Fruit fly (Drosophila melanogaster): ENCODE results near the gene Sfp26Ac.

DNA sequence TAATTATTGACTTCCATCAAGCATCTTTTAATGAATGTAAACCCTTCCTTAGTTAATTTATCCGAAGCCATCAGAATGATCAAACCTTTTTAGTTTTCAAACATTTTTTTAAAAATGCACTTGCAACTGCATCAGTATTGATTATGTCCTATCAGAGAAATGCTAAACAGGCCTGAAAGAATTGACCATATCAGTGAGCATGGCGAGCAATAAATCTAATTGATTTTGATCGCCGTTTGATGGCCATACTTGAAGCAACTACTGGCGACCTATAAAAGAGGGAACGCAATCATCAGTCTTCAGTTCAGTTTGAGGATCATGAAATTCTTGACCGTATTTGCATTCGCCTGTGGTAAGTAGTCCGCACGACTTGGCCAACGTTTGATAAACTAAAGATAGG lies 1.1 kb upstream of the Sfp26Ac start, which contains the start of gene CG9029:
- no peak for TF ChIP-seq trem (tag; optimal IDR thresholded peaks at IDR 0.05)
- TF ChIP-seq CG18476 (GFP tag; optimal IDR thresholded peaks at IDR 0.05) = no peak
- no peak for TF ChIP-seq zen2 (GFP tag; IDR thresholded peaks at IDR 0.05; ENCODE audit: partially characterized antibody)
- no peak for TF ChIP-seq nmo (GFP tag; optimal IDR thresholded peaks at IDR 0.05)
- TF ChIP-seq hkb (optimal IDR thresholded peaks at IDR 0.05) = no peak
- no peak for TF ChIP-seq hkb (GFP tag; IDR thresholded peaks at IDR 0.05)
- TF ChIP-seq CG9437 (GFP tag; optimal IDR thresholded peaks at IDR 0.05) = no peak
- no peak for TF ChIP-seq sr (GFP tag; IDR thresholded peaks at IDR 0.05)
- no peak for TF ChIP-seq fd96Cb (tag; optimal IDR thresholded peaks at IDR 0.05)
- no peak for TF ChIP-seq Sin3A (optimal IDR thresholded peaks at IDR 0.05)
- TF ChIP-seq CG8478 (optimal IDR thresholded peaks at IDR 0.05) = no peak
- no peak for TF ChIP-seq Atf3 (GFP tag; optimal IDR thresholded peaks at IDR 0.05)
- no peak for TF ChIP-seq CG4707 (GFP tag; optimal IDR thresholded peaks at IDR 0.05)
